Fruit fly (Drosophila melanogaster): ENCODE measurements around the gene CG42821.

The CG42821 gene

dm6 chr3R:17391313-17391845 is 21.5 kb upstream of the CG42821 start, which contains the start of the genes Brf and sds22 (continued):
- TF ChIP-seq Meics (GFP tag; optimal IDR thresholded peaks at IDR 0.05) (peak; percentile 94), Deaf1 (tag; optimal IDR thresholded peaks at IDR 0.05) (peak; percentile 75), trem (tag; optimal IDR thresholded peaks at IDR 0.05) (peak; percentile 94), fd64A (GFP tag; optimal IDR thresholded peaks at IDR 0.05) (peak; percentile 63), CG18011 (GFP tag; optimal IDR thresholded peaks at IDR 0.05) (peak; percentile 84), CG12744 (GFP tag; optimal IDR thresholded peaks at IDR 0.05) (peak; percentile 93), CG8765 (GFP tag; IDR thresholded peaks at IDR 0.05) (peak; percentile 92), pb (GFP tag; optimal IDR thresholded peaks at IDR 0.05) (peak; percentile 84), MBD-R2 (GFP tag; IDR thresholded peaks at IDR 0.05) (peak; percentile 94), ac (GFP tag; optimal IDR thresholded peaks at IDR 0.05) (peak; percentile 55), CG12236 (GFP tag; optimal IDR thresholded peaks at IDR 0.05) (peak; percentile 88), hkb (optimal IDR thresholded peaks at IDR 0.05) (no peak), hkb (GFP tag; IDR thresholded peaks at IDR 0.05) (peak; percentile 91), Fer1 (GFP tag; optimal IDR thresholded peaks at IDR 0.05) (peak; percentile 93), emc (GFP tag; optimal IDR thresholded peaks at IDR 0.05) (peak; percentile 91), Dll (GFP tag; IDR thresholded peaks at IDR 0.05; ENCODE audit: partially characterized antibody) (peak; percentile 89), GATAe (GFP tag; conservative IDR thresholded peaks at IDR 0.05) (peak; percentile 74), stwl (tag; optimal IDR thresholded peaks at IDR 0.05) (peak; percentile 90), CG2199 (GFP tag; IDR thresholded peaks at IDR 0.05) (peak; percentile 70; the same call in 1 of the 3 replicates), CG2116 (GFP tag; optimal IDR thresholded peaks at IDR 0.05) (peak; percentile 89), CG17568 (GFP tag; optimal IDR thresholded peaks at IDR 0.05) (peak; percentile 86), CG30403 (GFP tag; optimal IDR thresholded peaks at IDR 0.05) (peak; percentile 98), seq (GFP tag; IDR thresholded peaks at IDR 0.05) (peak; percentile 85), pho (GFP tag; optimal IDR thresholded peaks at IDR 0.05) (peak; percentile 97), z (GFP tag; IDR thresholded peaks at IDR 0.05) (peak; percentile 41; the same call in 1 of the 3 replicates), amos (GFP tag; IDR thresholded peaks at IDR 0.05; ENCODE audit: partially characterized antibody) (peak; percentile 65), Gug (GFP tag; IDR thresholded peaks at IDR 0.05) (peak; percentile 92), ftz-f1 (GFP tag; optimal IDR thresholded peaks at IDR 0.05) (peak; percentile 72), CG15011 (GFP tag; optimal IDR thresholded peaks at IDR 0.05) (peak; percentile 83), CG4707 (GFP tag; optimal IDR thresholded peaks at IDR 0.05) (peak; percentile 54), CG15479 (GFP tag; optimal IDR thresholded peaks at IDR 0.05) (no peak), CG6272 (GFP tag; IDR thresholded peaks at IDR 0.05) (peak; percentile 96), Adf1 (GFP tag; IDR thresholded peaks at IDR 0.05) (peak; percentile 66), gcm (GFP tag; optimal IDR thresholded peaks at IDR 0.05) (peak; percentile 90), CG10462 (GFP tag; optimal IDR thresholded peaks at IDR 0.05) (peak; percentile 93), grn (GFP tag; optimal IDR thresholded peaks at IDR 0.05) (peak; percentile 61), CG2712 (tag; optimal IDR thresholded peaks at IDR 0.05) (peak; percentile 96), NFAT (GFP tag; IDR thresholded peaks at IDR 0.05) (peak; percentile 89), croc (GFP tag; conservative IDR thresholded peaks at IDR 0.05) (peak; percentile 93), fd3F (GFP tag; optimal IDR thresholded peaks at IDR 0.05) (peak; percentile 95), CG13287 (GFP tag; IDR thresholded peaks at IDR 0.05; ENCODE audit: partially characterized antibody) (peak; percentile 83), dmrt99B (tag; optimal IDR thresholded peaks at IDR 0.05) (peak; percentile 93), CG8359 (GFP tag; optimal IDR thresholded peaks at IDR 0.05; ENCODE audit: borderline replicate concordance) (peak; percentile 80), Hsf (GFP tag; optimal IDR thresholded peaks at IDR 0.05) (peak; percentile 98), tll (GFP tag; optimal IDR thresholded peaks at IDR 0.05) (peak; percentile 33 to 81), vvl (GFP tag; IDR thresholded peaks at IDR 0.05) (peak; percentile 95), Pdp1 (GFP tag; optimal IDR thresholded peaks at IDR 0.05) (peak; percentile 95 to 97), dmrt11E (tag; optimal IDR thresholded peaks at IDR 0.05) (peak; percentile 96), rib (GFP tag; IDR thresholded peaks at IDR 0.05) (peak; percentile 93), CG16863 (GFP tag; optimal IDR thresholded peaks at IDR 0.05) (peak; percentile 94)

Data from whole organism, embryonic.